Worm (Caenorhabditis elegans): ENCODE measurements around the gene clc-7.

- no peak for TF ChIP-seq flt-1 (GFP tag; IDR thresholded peaks at IDR 0.05)
- TF ChIP-seq tab-1 (GFP tag; IDR thresholded peaks at IDR 0.05) = no peak
- no peak for TF ChIP-seq med-1 (GFP tag; optimal IDR thresholded peaks at IDR 0.05; ENCODE audit: insufficient read depth)
- TF ChIP-seq ztf-23 (GFP tag; IDR thresholded peaks at IDR 0.05) = no peak
- TF ChIP-seq T22C8.4 (GFP tag; IDR thresholded peaks at IDR 0.05) = no peak
- TF ChIP-seq klf-2 (GFP tag; conservative IDR thresholded peaks at IDR 0.05) = no peak
Observed at ce11 chrX:5038812-5039211, 29.1 kb upstream of the clc-7 start.

Data from whole organism, midembryonic.